Worm (Caenorhabditis elegans) whole organism, L4 larva: ENCODE data around the gene fbxb-16.

Source experiments
- F37D6.2 ChIP-seq: sonication (generic microtip); optimal IDR thresholded peaks from 2 replicates; lab custom pipeline; 2016; ENCODE audit warnings: mild to moderate bottlenecking, missing genetic modification characterization, missing compliant biosample characterization
- Y75B8A.6 ChIP-seq: fragments of 200-800 bp; sonication (Bioruptor generic); IDR thresholded peaks from 2 replicates; pipeline ENCODE4 v1.3.6; 2022; ENCODE audit warnings: missing genetic modification reagents, missing genetic modification characterization, missing compliant biosample characterization
- ceh-82 ChIP-seq: sonication (generic microtip); optimal IDR thresholded peaks from 2 replicates; lab custom pipeline; 2017; ENCODE audit warnings: missing biosample characterization, missing genetic modification characterization
- dpl-1 ChIP-seq: fragments of 150-350 bp; optimal IDR thresholded peaks from 2 replicates; lab custom pipeline; 2014; ENCODE audit warnings: missing biosample characterization, missing genetic modification reagents, missing genetic modification characterization
- duxl-1 ChIP-seq: sonication (generic microtip); optimal IDR thresholded peaks from 2 replicates; lab custom pipeline; 2016; ENCODE audit warnings: mild to moderate bottlenecking, missing genetic modification characterization, moderate library complexity, missing compliant biosample characterization; ENCODE audit not compliant: poor library complexity
- fos-1 ChIP-seq: fragments of 150-350 bp; optimal IDR thresholded peaks from 2 replicates; lab custom pipeline; 2014; ENCODE audit warnings: missing biosample characterization, missing genetic modification characterization
- lin-15B ChIP-seq: fragments of 150-350 bp; sonication (generic microtip); optimal IDR thresholded peaks from 3 replicates; lab custom pipeline; 2014; ENCODE audit warnings: missing biosample characterization, missing genetic modification characterization
- mxl-2 ChIP-seq: fragments of 200-800 bp; sonication (Bioruptor generic); conservative IDR thresholded peaks from 2 replicates; pipeline ENCODE4 v1.3.6; 2022; ENCODE audit warnings: missing genetic modification reagents, missing genetic modification characterization, missing compliant biosample characterization
- nhr-76 ChIP-seq: fragments of 150-350 bp; optimal IDR thresholded peaks from 2 replicates; lab custom pipeline; 2014; ENCODE audit warnings: missing biosample characterization, missing genetic modification characterization
- nhr-77 ChIP-seq: fragments of 150-350 bp; optimal IDR thresholded peaks from 2 replicates; lab custom pipeline; 2014; ENCODE audit warnings: missing biosample characterization, missing genetic modification characterization
- spr-1 ChIP-seq: sonication (generic microtip); optimal IDR thresholded peaks from 2 replicates; lab custom pipeline; 2016; ENCODE audit warnings: mild to moderate bottlenecking, missing genetic modification characterization, missing compliant biosample characterization

- no peak for TF ChIP-seq Y75B8A.6 (GFP tag; lab: Robert Waterston, UW)
- no peak for TF ChIP-seq F37D6.2 (tag; lab: Kevin White, UChicago)
- TF ChIP-seq spr-1 (tag; lab: Kevin White, UChicago): no peak
- TF ChIP-seq dpl-1: no peak
- no peak for TF ChIP-seq mxl-2 (GFP tag; lab: Robert Waterston, UW)
- TF ChIP-seq duxl-1 (tag; lab: Kevin White, UChicago): no peak
- TF ChIP-seq nhr-77 (tag; lab: Kevin White, UChicago): no peak
- TF ChIP-seq fos-1 (tag; lab: Kevin White, UChicago): no peak
- no peak for TF ChIP-seq lin-15B (tag; lab: Kevin White, UChicago)
- TF ChIP-seq nhr-76 (tag; lab: Kevin White, UChicago): no peak
- no peak for TF ChIP-seq ceh-82 (tag; lab: Kevin White, UChicago)
Observed at ce11 chrII:1621180-1621579, 30.5 kb downstream of the fbxb-16 start, which contains the start of gene fbxa-158.
